Fruit fly (Drosophila melanogaster) whole organism, embryonic: Measurements from ENCODE around the gene CG31268.

Experiments used
- Bdp1 ChIP-seq: fragments of 200-800 bp; sonication (Bioruptor generic); optimal IDR thresholded peaks from 3 replicates; lab custom pipeline; 2016; ENCODE audit warnings: missing biosample characterization, missing genetic modification characterization
- C15 ChIP-seq: fragments of 200-800 bp; sonication (Bioruptor generic); IDR thresholded peaks from 3 replicates; pipeline ENCODE4 v1.3.6; 2022; ENCODE audit warnings: missing biosample characterization, missing genetic modification characterization
- CG1024 ChIP-seq: fragments of 200-800 bp; sonication (Bioruptor generic); IDR thresholded peaks from 2 replicates; pipeline ENCODE4 v1.3.6; 2022; ENCODE audit warnings: missing biosample characterization, missing genetic modification characterization
- CG11085 ChIP-seq: fragments of 200-800 bp; sonication (Bioruptor generic); IDR thresholded peaks from 2 replicates; pipeline ENCODE4 v1.3.6; 2022; ENCODE audit warnings: missing biosample characterization, missing genetic modification characterization
- CG11504 ChIP-seq: fragments of 200-800 bp; sonication (Bioruptor generic); optimal IDR thresholded peaks from 3 replicates; lab custom pipeline; 2019; ENCODE audit warnings: missing biosample characterization, mild to moderate bottlenecking, missing genetic modification characterization, moderate library complexity
- CG12219 ChIP-seq: fragments of 200-800 bp; sonication (Bioruptor generic); optimal IDR thresholded peaks from 3 replicates; lab custom pipeline; 2018; ENCODE audit warnings: missing biosample characterization, mild to moderate bottlenecking, missing genetic modification characterization
- CG12942 ChIP-seq: fragments of 200-800 bp; sonication (Bioruptor generic); optimal IDR thresholded peaks from 3 replicates; lab custom pipeline; 2016; ENCODE audit warnings: missing biosample characterization, missing genetic modification characterization
- CG13123 ChIP-seq: fragments of 200-800 bp; sonication (Bioruptor generic); optimal IDR thresholded peaks from 2 replicates; lab custom pipeline; 2016; ENCODE audit warnings: missing biosample characterization, missing genetic modification characterization
- CG14050 ChIP-seq: fragments of 200-800 bp; sonication (Bioruptor generic); IDR thresholded peaks from 3 replicates; pipeline ENCODE4 v1.3.6; 2022; ENCODE audit warnings: missing biosample characterization, missing genetic modification characterization
- CG15269 ChIP-seq: fragments of 200-800 bp; sonication (Bioruptor generic); optimal IDR thresholded peaks from 2 replicates; lab custom pipeline; 2018; ENCODE audit warnings: missing biosample characterization, mild to moderate bottlenecking, missing genetic modification characterization, moderate library complexity
- CG16813 ChIP-seq: fragments of 200-800 bp; sonication (Bioruptor generic); IDR thresholded peaks from 3 replicates; pipeline ENCODE4 v1.3.6; 2022; ENCODE audit warnings: missing biosample characterization, missing genetic modification characterization; ENCODE audit not compliant: partially characterized antibody
- CG17361 ChIP-seq: fragments of 200-800 bp; sonication (Bioruptor generic); IDR thresholded peaks from 3 replicates; pipeline ENCODE4 v1.3.6; 2022; ENCODE audit warnings: missing biosample characterization, missing genetic modification characterization
- CG17385 ChIP-seq: fragments of 200-800 bp; sonication (Bioruptor generic); optimal IDR thresholded peaks from 3 replicates; lab custom pipeline; 2018; ENCODE audit warnings: missing biosample characterization, mild to moderate bottlenecking, missing genetic modification characterization
- CG17829 ChIP-seq: fragments of 200-800 bp; optimal IDR thresholded peaks from 2 replicates; lab custom pipeline; 2019; ENCODE audit warnings: missing biosample characterization, mild to moderate bottlenecking, missing genetic modification characterization, moderate library complexity
- CG18011 ChIP-seq: fragments of 200-800 bp; sonication (Bioruptor generic); optimal IDR thresholded peaks from 2 replicates; lab custom pipeline; 2017; ENCODE audit warnings: missing biosample characterization, missing genetic modification characterization, mild to moderate bottlenecking, moderate library complexity, missing genotype
- CG2116 ChIP-seq: fragments of 200-800 bp; sonication (Bioruptor generic); optimal IDR thresholded peaks from 3 replicates; lab custom pipeline; 2018; ENCODE audit warnings: missing biosample characterization, mild to moderate bottlenecking, missing genetic modification characterization
- CG30020 ChIP-seq: fragments of 200-800 bp; optimal IDR thresholded peaks from 2 replicates; lab custom pipeline; 2019; ENCODE audit warnings: missing biosample characterization, mild to moderate bottlenecking, missing genetic modification characterization, moderate library complexity
- CG34422 ChIP-seq: fragments of 200-800 bp; sonication (Bioruptor generic); IDR thresholded peaks from 3 replicates; pipeline ENCODE4 v1.3.6; 2022; ENCODE audit warnings: missing biosample characterization, missing genetic modification characterization
- CG3726 ChIP-seq: fragments of 200-800 bp; sonication (Bioruptor generic); IDR thresholded peaks from 3 replicates; pipeline ENCODE4, ENCODE4 v1.3.6; 2022; ENCODE audit warnings: missing biosample characterization, missing genetic modification characterization
- CG4404 ChIP-seq: fragments of 200-800 bp; sonication (Bioruptor generic); IDR thresholded peaks from 2 replicates; pipeline ENCODE4 v1.3.6; 2022; ENCODE audit warnings: missing biosample characterization, missing genetic modification characterization
- CG8359 ChIP-seq: fragments of 200-800 bp; sonication (Bioruptor generic); optimal IDR thresholded peaks from 2 replicates; lab custom pipeline; 2017; ENCODE audit warnings: missing biosample characterization, mild to moderate bottlenecking, missing genetic modification characterization, borderline replicate concordance
- CG8765 ChIP-seq: fragments of 200-800 bp; sonication (Bioruptor generic); IDR thresholded peaks from 2 replicates; pipeline ENCODE4 v1.3.6; 2022; ENCODE audit warnings: missing biosample characterization, missing genetic modification characterization
- CG9797 ChIP-seq: fragments of 200-800 bp; sonication (Bioruptor generic); optimal IDR thresholded peaks from 3 replicates; lab custom pipeline; 2018; ENCODE audit warnings: missing biosample characterization, mild to moderate bottlenecking, missing genetic modification characterization
- CG9932 ChIP-seq: fragments of 200-800 bp; sonication (Bioruptor generic); IDR thresholded peaks from 2 replicates; pipeline ENCODE4 v1.3.6; 2022; ENCODE audit warnings: missing biosample characterization, missing genetic modification characterization
- E2f1 ChIP-seq: fragments of 200-800 bp; sonication (Bioruptor generic); IDR thresholded peaks from 2 replicates; pipeline ENCODE4 v1.3.6; 2022; ENCODE audit warnings: missing biosample characterization, missing genetic modification characterization
- Fer2 ChIP-seq: fragments of 200-800 bp; sonication (Bioruptor generic); optimal IDR thresholded peaks from 2 replicates; lab custom pipeline; 2018; ENCODE audit warnings: missing biosample characterization, mild to moderate bottlenecking, missing genetic modification characterization, moderate library complexity
- Jarid2 ChIP-seq: fragments of 200-800 bp; sonication (Bioruptor generic); optimal IDR thresholded peaks from 3 replicates; lab custom pipeline; 2017; ENCODE audit warnings: mild to moderate bottlenecking, missing biosample characterization, missing genetic modification reagents, missing genetic modification characterization
- Max ChIP-seq: fragments of 200-800 bp; sonication (Bioruptor generic); optimal IDR thresholded peaks from 2 replicates; lab custom pipeline; 2016; ENCODE audit warnings: missing biosample characterization, mild to moderate bottlenecking, missing genetic modification characterization
- Med ChIP-seq: fragments of 200-800 bp; sonication (Bioruptor generic); peaks from one replicate; lab custom pipeline; 2016; ENCODE audit warnings: missing biosample characterization, missing genetic modification characterization, mild to moderate bottlenecking, inconsistent platforms, moderate library complexity
- Nf-YA ChIP-seq: fragments of 200-800 bp; sonication (Bioruptor generic); IDR thresholded peaks from 2 replicates; pipeline ENCODE4 v1.3.6; 2022; ENCODE audit warnings: missing biosample characterization, missing genetic modification characterization
- Ssrp ChIP-seq: fragments of 200-800 bp; sonication (Bioruptor generic); optimal IDR thresholded peaks from 2 replicates; lab custom pipeline; 2018; ENCODE audit warnings: missing biosample characterization, mild to moderate bottlenecking, missing genetic modification characterization, moderate library complexity
- Vsx1 ChIP-seq: fragments of 200-800 bp; sonication (Bioruptor generic); optimal IDR thresholded peaks from 2 replicates; lab custom pipeline; 2017; ENCODE audit warnings: missing biosample characterization, mild to moderate bottlenecking, missing genetic modification characterization, missing genetic modification reagents
- btn ChIP-seq: fragments of 200-800 bp; sonication (Bioruptor generic); optimal IDR thresholded peaks from 2 replicates; lab custom pipeline; 2016; ENCODE audit warnings: missing biosample characterization, missing genetic modification characterization
- cg ChIP-seq: fragments of 200-800 bp; sonication (Bioruptor generic); optimal IDR thresholded peaks from 3 replicates; lab custom pipeline; 2019; ENCODE audit warnings: missing biosample characterization, mild to moderate bottlenecking, missing genetic modification characterization, moderate library complexity
- chinmo ChIP-seq: fragments of 200-800 bp; sonication (Bioruptor generic); IDR thresholded peaks from 4 replicates; pipeline ENCODE4 v1.3.6; 2022; ENCODE audit warnings: missing biosample characterization, missing genetic modification characterization; ENCODE audit not compliant: partially characterized antibody
- ci ChIP-seq: fragments of 200-800 bp; sonication (Bioruptor generic); IDR thresholded peaks from 3 replicates; pipeline ENCODE4 v1.3.6; 2022; ENCODE audit warnings: missing biosample characterization, missing genetic modification characterization
- dati ChIP-seq: fragments of 200-800 bp; sonication (Bioruptor generic); IDR thresholded peaks from 2 replicates; pipeline ENCODE4 v1.3.6; 2022; ENCODE audit warnings: missing biosample characterization, missing genetic modification characterization
- dpn ChIP-seq, 2 experiments: fragments of 200-800 bp; sonication (Bioruptor generic); optimal IDR thresholded peaks; 3 replicates each; lab custom pipeline; 2016; ENCODE audit warnings: missing biosample characterization in 2 of 2, missing genetic modification characterization in 2 of 2
- gsb-n ChIP-seq: fragments of 200-800 bp; sonication (Bioruptor generic); optimal IDR thresholded peaks from 3 replicates; lab custom pipeline; 2018; ENCODE audit warnings: missing biosample characterization, mild to moderate bottlenecking, missing genetic modification characterization
- h ChIP-seq: fragments of >200 bp; optimal IDR thresholded peaks from 2 replicates; lab custom pipeline; 2017
- her ChIP-seq: fragments of 200-800 bp; sonication (Bioruptor generic); optimal IDR thresholded peaks from 2 replicates; lab custom pipeline; 2016; ENCODE audit warnings: missing biosample characterization, missing genetic modification characterization
- inv ChIP-seq: fragments of 200-800 bp; sonication (Bioruptor generic); IDR thresholded peaks from 2 replicates; pipeline ENCODE4 v1.3.6; 2022; ENCODE audit warnings: missing biosample characterization, missing genetic modification characterization; ENCODE audit not compliant: partially characterized antibody
- kay ChIP-seq: fragments of 200-800 bp; sonication (Bioruptor generic); optimal IDR thresholded peaks from 2 replicates; lab custom pipeline; 2016; ENCODE audit warnings: missing biosample characterization, missing genetic modification characterization
- lmd ChIP-seq: fragments of 200-800 bp; sonication (Bioruptor generic); IDR thresholded peaks from 2 replicates; pipeline ENCODE4 v1.3.6; 2022; ENCODE audit warnings: missing biosample characterization, missing genetic modification characterization
- mirr ChIP-seq: fragments of 200-800 bp; sonication (Bioruptor generic); optimal IDR thresholded peaks from 3 replicates; lab custom pipeline; 2018; ENCODE audit warnings: missing biosample characterization, mild to moderate bottlenecking, missing genetic modification characterization
- odd ChIP-seq: fragments of 200-800 bp; sonication (Bioruptor generic); optimal IDR thresholded peaks from 2 replicates; lab custom pipeline; 2017; ENCODE audit warnings: missing biosample characterization, mild to moderate bottlenecking, missing genetic modification characterization
- sd ChIP-seq: fragments of 200-800 bp; sonication (Bioruptor generic); optimal IDR thresholded peaks from 3 replicates; lab custom pipeline; 2018; ENCODE audit warnings: missing biosample characterization, mild to moderate bottlenecking, missing genetic modification characterization, moderate library complexity
- sima ChIP-seq: fragments of 200-800 bp; sonication (Bioruptor generic); optimal IDR thresholded peaks from 2 replicates; lab custom pipeline; 2016; ENCODE audit warnings: missing biosample characterization, missing genetic modification characterization
- ssp ChIP-seq: fragments of 200-800 bp; sonication (Bioruptor generic); IDR thresholded peaks from 2 replicates; pipeline ENCODE4 v1.3.6; 2022; ENCODE audit warnings: missing biosample characterization, missing genetic modification characterization
- tna ChIP-seq: fragments of 200-800 bp; sonication (Bioruptor generic); IDR thresholded peaks from 2 replicates; pipeline ENCODE4 v1.3.6; 2022; ENCODE audit warnings: missing biosample characterization, missing genetic modification characterization; ENCODE audit not compliant: partially characterized antibody
- ttk ChIP-seq: fragments of 200-800 bp; sonication (Bioruptor generic); IDR thresholded peaks from 2 replicates; pipeline ENCODE4 v2.1.2; 2022; ENCODE audit warnings: missing biosample characterization, missing genetic modification characterization
- tx ChIP-seq: fragments of 200-800 bp; sonication (Bioruptor generic); optimal IDR thresholded peaks from 2 replicates; lab custom pipeline; 2016; ENCODE audit warnings: missing biosample characterization, missing genetic modification characterization
- zfh2 ChIP-seq: fragments of 200-800 bp; sonication (Bioruptor generic); optimal IDR thresholded peaks from 2 replicates; lab custom pipeline; 2016; ENCODE audit warnings: missing biosample characterization, missing genetic modification characterization

The CG31268 gene

dm6 chr3R:16991781-16992180 lies 39.8 kb upstream of the CG31268 start, which contains the start of gene EMC2B (continued):
- TF ChIP-seq sd (tag; lab: Kevin White, UChicago): no peak
- no peak for TF ChIP-seq CG30020 (tag; lab: Kevin White, UChicago)
- no peak for TF ChIP-seq CG8765 (GFP tag; lab: Robert Waterston, UW)
- TF ChIP-seq C15 (GFP tag; lab: Robert Waterston, UW): no peak
- TF ChIP-seq CG2116: no peak
- TF ChIP-seq CG14050 (GFP tag; lab: Robert Waterston, UW): no peak
- TF ChIP-seq CG17829 (tag; lab: Kevin White, UChicago): peak; percentile 68
- TF ChIP-seq ci (GFP tag; lab: Robert Waterston, UW): no peak
- no peak for TF ChIP-seq CG17361
- no peak for TF ChIP-seq ttk
- no peak for TF ChIP-seq E2f1 (GFP tag; lab: Robert Waterston, UW)
- TF ChIP-seq Med (GFP tag; lab: Kevin White, UChicago): peak; percentile 83
- TF ChIP-seq CG3726 (GFP tag; lab: Robert Waterston, UW): no peak
- no peak for TF ChIP-seq CG8359 (GFP tag; lab: Kevin White, UChicago)
- no peak for TF ChIP-seq CG1024
- no peak for TF ChIP-seq Bdp1 (GFP tag; lab: Kevin White, UChicago)
- no peak for TF ChIP-seq kay (GFP tag; lab: Kevin White, UChicago)
- TF ChIP-seq CG13123 (GFP tag; lab: Kevin White, UChicago): peak; percentile 14
- TF ChIP-seq Jarid2 (GFP tag; lab: Kevin White, UChicago): no peak
- no peak for TF ChIP-seq inv
- peak; percentile 53 for TF ChIP-seq CG9797 (GFP tag; lab: Kevin White, UChicago)
- peak; percentile 35 for TF ChIP-seq CG15269 (tag; lab: Kevin White, UChicago)
- no peak for TF ChIP-seq CG17385 (GFP tag; lab: Kevin White, UChicago)
- TF ChIP-seq her: no peak
- TF ChIP-seq ssp (GFP tag; lab: Robert Waterston, UW): no peak
- TF ChIP-seq dati (GFP tag; lab: Robert Waterston, UW): no peak
- no peak for TF ChIP-seq Vsx1 (GFP tag; lab: Kevin White, UChicago)
- TF ChIP-seq Max (GFP tag; lab: Kevin White, UChicago): no peak
- no peak for TF ChIP-seq CG18011 (GFP tag; lab: Kevin White, UChicago)
- TF ChIP-seq tx: peak; percentile 13
- no peak for TF ChIP-seq CG34422 (GFP tag; lab: Robert Waterston, UW)
- no peak for TF ChIP-seq odd (GFP tag; lab: Kevin White, UChicago)
- no peak for TF ChIP-seq chinmo (GFP tag; lab: Robert Waterston, UW)
- no peak for TF ChIP-seq CG4404 (GFP tag; lab: Robert Waterston, UW)
- TF ChIP-seq CG9932 (GFP tag; lab: Robert Waterston, UW): no peak
- TF ChIP-seq Fer2: no peak
- TF ChIP-seq CG12219: no peak
- no peak for TF ChIP-seq lmd (GFP tag; lab: Robert Waterston, UW)
- TF ChIP-seq btn (GFP tag; lab: Kevin White, UChicago): no peak
- no peak for TF ChIP-seq h (lab: Kevin White, UChicago)
- TF ChIP-seq Ssrp (tag; lab: Kevin White, UChicago): no peak
- TF ChIP-seq CG11504 (tag; lab: Kevin White, UChicago): peak; percentile 45
- no peak for TF ChIP-seq cg (GFP tag; lab: Kevin White, UChicago)
- TF ChIP-seq tna (GFP tag; lab: Robert Waterston, UW): no peak
- TF ChIP-seq dpn (GFP tag; optimal IDR thresholded peaks at IDR 0.05; lab: Kevin White, UChicago): peak; percentile 46 to 62
- TF ChIP-seq CG11085 (GFP tag; lab: Robert Waterston, UW): no peak
- TF ChIP-seq gsb-n: peak; percentile 5
- TF ChIP-seq CG12942 (GFP tag; lab: Kevin White, UChicago): no peak
- TF ChIP-seq mirr (GFP tag; lab: Kevin White, UChicago): peak; percentile 16
- TF ChIP-seq zfh2 (GFP tag; lab: Kevin White, UChicago): peak; percentile 76
- TF ChIP-seq sima (GFP tag; lab: Kevin White, UChicago): peak; percentile 11
- TF ChIP-seq Nf-YA (GFP tag; lab: Robert Waterston, UW): no peak
- no peak for TF ChIP-seq CG16813
